Worm (Caenorhabditis elegans): ENCODE results near the gene H37A05.2.

Gene H37A05.2

DNA sequence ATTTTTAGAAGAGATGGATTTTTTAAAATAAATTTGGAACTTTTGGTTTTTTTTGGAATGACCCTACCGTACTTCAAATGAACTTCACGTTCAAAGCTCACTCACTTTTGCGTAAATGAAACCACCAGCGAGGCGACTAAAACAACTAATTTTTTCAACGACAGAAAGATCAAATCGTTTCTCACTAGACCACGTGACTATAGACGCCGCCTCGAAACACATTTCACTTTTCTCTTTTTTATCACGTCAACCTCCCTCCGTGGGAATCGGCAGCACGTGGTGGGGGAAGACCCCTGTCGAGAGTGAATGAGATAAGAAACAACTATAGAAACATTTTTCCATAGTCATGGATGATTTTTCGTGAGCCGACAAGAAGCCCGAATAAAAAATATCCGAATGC lies 23.2 kb upstream of the H37A05.2 start (continued):
- TF ChIP-seq nhr-80 (tag; optimal IDR thresholded peaks at IDR 0.05), result peak; percentile 73
- no peak for TF ChIP-seq ztf-3 (GFP tag; optimal IDR thresholded peaks at IDR 0.05)
- peak; percentile 62 for TF ChIP-seq atf-7 (tag; optimal IDR thresholded peaks at IDR 0.05)
- TF ChIP-seq nhr-90 (tag; optimal IDR thresholded peaks at IDR 0.05), result peak; percentile 35
- TF ChIP-seq egl-18 (GFP tag; IDR thresholded peaks at IDR 0.05), result no peak
- no peak for TF ChIP-seq Y53G8AR.9 (GFP tag; conservative IDR thresholded peaks at IDR 0.05)
- TF ChIP-seq madf-10 (tag; optimal IDR thresholded peaks at IDR 0.05), result peak; percentile 57
- peak; percentile 40 for TF ChIP-seq lin-26 (GFP tag; IDR thresholded peaks at IDR 0.05)
- peak; percentile 55; the same call in 1 of the 2 replicates for TF ChIP-seq nfyb-1 (GFP tag; IDR thresholded peaks at IDR 0.05)
- peak; percentile 70; the same call in 1 of the 2 replicates for TF ChIP-seq lag-1 (GFP tag; IDR thresholded peaks at IDR 0.05)
- 0 out of 2 replicates have a peak, but pooled peaks have one; percentile 55 for TF ChIP-seq pbrm-1 (GFP tag; IDR thresholded peaks at IDR 0.05)
- TF ChIP-seq lin-54 (GFP tag; optimal IDR thresholded peaks at IDR 0.05), result peak; percentile 44
- TF ChIP-seq nfya-1 (tag; optimal IDR thresholded peaks at IDR 0.05; ENCODE audit: borderline replicate concordance, insufficient read depth), result no peak

DNA sequence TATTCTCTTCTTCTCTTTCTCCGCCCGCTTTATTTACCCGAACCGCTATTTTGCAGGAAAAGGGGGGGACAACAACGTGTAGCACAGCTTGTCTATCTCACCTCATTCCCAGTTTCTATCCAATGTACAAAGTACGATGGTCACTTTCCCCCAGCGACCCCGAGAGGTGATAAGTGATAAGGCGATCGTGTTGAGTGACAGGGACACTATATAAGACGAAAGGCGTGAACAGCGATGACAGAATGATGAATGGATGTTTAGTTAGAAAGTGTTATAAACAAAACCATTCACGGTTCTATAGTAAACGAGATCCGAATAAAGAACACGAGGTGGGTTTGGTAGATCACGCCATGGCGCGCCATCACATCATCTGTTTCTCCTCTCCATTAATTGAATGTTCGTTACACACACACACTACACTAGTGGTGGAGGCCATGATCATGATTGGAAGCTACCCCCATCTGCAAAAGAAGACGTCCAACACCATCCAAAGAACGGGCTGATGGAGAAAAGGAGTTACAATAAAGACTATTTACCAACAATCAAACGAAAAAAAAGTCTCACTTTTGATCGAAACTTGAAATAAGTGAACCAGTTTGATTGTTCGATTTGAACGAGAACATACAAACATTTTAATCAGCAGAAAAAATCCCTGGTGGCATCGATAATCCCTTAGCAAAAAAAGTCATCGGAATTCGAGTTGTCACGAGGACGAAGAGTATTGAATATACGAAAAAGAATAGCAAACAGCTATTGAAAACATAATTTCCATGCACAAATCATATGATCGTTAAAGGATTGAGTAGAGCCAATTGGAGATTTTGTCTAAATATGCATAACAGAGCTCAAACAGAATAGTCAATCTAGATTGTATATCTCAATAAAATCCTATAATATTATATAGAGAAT lies 22.6 kb upstream of the H37A05.2 start:
- TF ChIP-seq madf-3 (GFP tag; IDR thresholded peaks at IDR 0.05) (peak; percentile 76; the same call in 1 of the 2 replicates), mcd-1 (GFP tag; IDR thresholded peaks at IDR 0.05) (peak; percentile 44; the same call in 1 of the 2 replicates), hlh-12 (tag; optimal IDR thresholded peaks at IDR 0.05) (no peak), ceh-58 (GFP tag; IDR thresholded peaks at IDR 0.05) (no peak), snpc-4 (GFP tag; optimal IDR thresholded peaks at IDR 0.05) (no peak), snpc-4 (tag; optimal IDR thresholded peaks at IDR 0.05) (peak in 2 of 4 experiments; percentile 25 to 26), ceh-100 (GFP tag; IDR thresholded peaks at IDR 0.05) (no peak), nfya-2 (GFP tag; IDR thresholded peaks at IDR 0.05) (0 out of 2 replicates have a peak, but pooled peaks have one; percentile 11), ama-1 (optimal IDR thresholded peaks at IDR 0.05) (peak; percentile 76), ama-1 (GFP tag; optimal IDR thresholded peaks at IDR 0.05) (no peak), akir-1 (GFP tag; optimal IDR thresholded peaks at IDR 0.05) (peak; percentile 45), hmg-1.2 (GFP tag; IDR thresholded peaks at IDR 0.05) (0 out of 2 replicates have a peak, but pooled peaks have one; percentile 22), hsf-1 (GFP tag; IDR thresholded peaks at IDR 0.05) (0 out of 2 replicates have a peak, but pooled peaks have one; percentile 7), xnd-1 (tag; optimal IDR thresholded peaks at IDR 0.05) (no peak), nhr-80 (tag; optimal IDR thresholded peaks at IDR 0.05) (peak; percentile 96), mel-28 (tag; optimal IDR thresholded peaks at IDR 0.05; ENCODE audit: borderline replicate concordance) (no peak), hlh-26 (GFP tag; conservative IDR thresholded peaks at IDR 0.05) (0 out of 2 replicates have a peak, but pooled peaks have one; percentile 71), him-1 (tag; optimal IDR thresholded peaks at IDR 0.05) (no peak), Y95B8A.8 (GFP tag; IDR thresholded peaks at IDR 0.05) (peak; percentile 18; the same call in 1 of the 2 replicates), ZK185.1 (tag; optimal IDR thresholded peaks at IDR 0.05; ENCODE audit: poor library complexity, severe bottlenecking) (peak; percentile 9), rec-8 (tag; optimal IDR thresholded peaks at IDR 0.05) (no peak), B0336.3 (GFP tag; IDR thresholded peaks at IDR 0.05) (peak; percentile 62; the same call in 1 of the 2 replicates), tlf-1 (GFP tag; optimal IDR thresholded peaks at IDR 0.05) (peak; percentile 55), atf-7 (tag; optimal IDR thresholded peaks at IDR 0.05) (peak; percentile 68), C06A6.2 (GFP tag; conservative IDR thresholded peaks at IDR 0.05) (peak; percentile 31; the same call in 1 of the 2 replicates), B0035.1 (tag; optimal IDR thresholded peaks at IDR 0.05) (no peak), nhr-90 (tag; optimal IDR thresholded peaks at IDR 0.05) (peak; percentile 82), F52B5.7 (tag; optimal IDR thresholded peaks at IDR 0.05) (peak; percentile 2), nfyb-1 (GFP tag; IDR thresholded peaks at IDR 0.05) (peak; percentile 71; the same call in 1 of the 2 replicates), ztf-26 (tag; optimal IDR thresholded peaks at IDR 0.05) (peak; percentile 84), lin-26 (GFP tag; IDR thresholded peaks at IDR 0.05) (peak; percentile 62), ekl-4 (GFP tag; IDR thresholded peaks at IDR 0.05) (peak; percentile 38; the same call in 1 of the 2 replicates), tbp1 (GFP tag; optimal IDR thresholded peaks at IDR 0.05) (peak; percentile 59), ccch-3 (GFP tag; optimal IDR thresholded peaks at IDR 0.05) (peak; percentile 21), somi-1 (GFP tag; optimal IDR thresholded peaks at IDR 0.05) (peak; percentile 48), die-1 (tag; optimal IDR thresholded peaks at IDR 0.05) (peak; percentile 29), madf-10 (tag; optimal IDR thresholded peaks at IDR 0.05) (peak; percentile 47)
